Worm (Caenorhabditis elegans): ENCODE measurements around the gene ivns-1.

DNA sequence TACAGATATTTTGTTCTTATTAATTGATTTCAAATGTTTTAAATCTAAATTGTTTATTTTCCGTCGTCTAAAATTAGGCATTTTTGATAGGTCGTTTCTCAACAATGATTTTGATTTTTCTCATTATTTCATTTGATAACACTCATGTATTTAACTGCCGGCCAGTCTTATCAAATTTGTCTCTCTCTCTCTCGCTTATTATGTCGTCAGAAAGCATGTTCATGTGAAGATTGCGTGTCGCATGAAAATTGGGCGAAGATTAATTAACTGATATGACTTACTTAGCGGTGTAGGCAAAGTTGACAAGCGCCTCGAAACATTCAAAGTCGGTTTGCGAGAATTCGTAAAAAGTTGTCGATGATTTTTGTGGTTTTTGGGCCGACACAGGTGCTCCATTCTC lies 6.4 kb downstream of the ivns-1 start:
- TF ChIP-seq R02D3.7 (tag; optimal IDR thresholded peaks at IDR 0.05) (no peak), zag-1 (tag; optimal IDR thresholded peaks at IDR 0.05) (no peak)
